Fruit fly (Drosophila melanogaster) Kc167 (cell line): ENCODE measurements around the gene VhaPPA1-2.

ENCODE experiments used
- Myc ChIP-seq: fragments of >200 bp; optimal IDR thresholded peaks from 2 replicates; lab custom pipeline; 2017; ENCODE audit warnings: missing external identifiers
- h ChIP-seq: fragments of >200 bp; optimal IDR thresholded peaks from 3 replicates; lab custom pipeline; 2018; ENCODE audit warnings: missing external identifiers

- no peak for TF ChIP-seq h (lab: Kevin White, UChicago)
- no peak for TF ChIP-seq Myc (lab: Kevin White, UChicago)
Measured at dm6 chr3R:14873345-14873744, 26.7 kb downstream of the VhaPPA1-2 start.
